Worm (Caenorhabditis elegans) whole organism, mixed stage, embryonic: ENCODE data around the gene F38B2.2.

Experiments used
- cnd-1 ChIP-seq: fragments of 200-800 bp; sonication (Bioruptor generic); optimal IDR thresholded peaks from 2 replicates; lab custom pipeline; 2018; ENCODE audit warnings: mild to moderate bottlenecking, missing genetic modification characterization, missing compliant biosample characterization
- elt-3 ChIP-seq: fragments of 150-350 bp; optimal IDR thresholded peaks from 2 replicates; lab custom pipeline; 2014; ENCODE audit warnings: missing biosample characterization, missing genetic modification characterization
- lin-13 ChIP-seq: fragments of 150-350 bp; optimal IDR thresholded peaks from 2 replicates; lab custom pipeline; 2014; ENCODE audit warnings: missing biosample characterization, missing genetic modification characterization
- mep-1 ChIP-seq: fragments of 150-350 bp; optimal IDR thresholded peaks from 2 replicates; lab custom pipeline; 2017; ENCODE audit warnings: missing biosample characterization, missing genetic modification reagents, missing genetic modification characterization, inconsistent platforms
- sem-2 ChIP-seq: fragments of 200-800 bp; sonication (Bioruptor generic); optimal IDR thresholded peaks from 2 replicates; lab custom pipeline; 2018; ENCODE audit warnings: mild to moderate bottlenecking, missing genetic modification characterization, missing compliant biosample characterization
- snpc-4 ChIP-seq: fragments of 150-350 bp; optimal IDR thresholded peaks from 2 replicates; lab custom pipeline; 2014; ENCODE audit warnings: missing biosample characterization, missing genetic modification characterization

ce11 chrX:11310285-11310838 lies 31.2 kb upstream of the F38B2.2 start, which contains the start of gene F08G12.5:
- TF ChIP-seq cnd-1 (tag; lab: Kevin White, UChicago) = no peak
- TF ChIP-seq mep-1 (tag; lab: Kevin White, UChicago) = no peak
- TF ChIP-seq sem-2 = no peak
- no peak for TF ChIP-seq snpc-4 (tag; lab: Kevin White, UChicago)
- TF ChIP-seq elt-3 (tag; lab: Kevin White, UChicago) = no peak
- no peak for TF ChIP-seq lin-13 (tag; lab: Kevin White, UChicago)
